Fruit fly (Drosophila melanogaster) whole organism, prepupa: Measurements from ENCODE around the gene CG4168.

Experiments
- Blimp-1 ChIP-seq: fragments of 200-800 bp; sonication (Bioruptor generic); optimal IDR thresholded peaks from 3 replicates; lab custom pipeline; 2017; ENCODE audit warnings: missing biosample characterization, missing genetic modification characterization, mild to moderate bottlenecking, moderate library complexity, missing genetic modification reagents
- CG10631 ChIP-seq: fragments of 200-800 bp; sonication (Bioruptor generic); optimal IDR thresholded peaks from 2 replicates; lab custom pipeline; 2016; ENCODE audit warnings: missing biosample characterization, missing genetic modification characterization
- CG10669 ChIP-seq: fragments of 200-800 bp; sonication (Bioruptor generic); optimal IDR thresholded peaks from 3 replicates; lab custom pipeline; 2018; ENCODE audit warnings: missing biosample characterization, mild to moderate bottlenecking, missing genetic modification characterization, moderate library complexity
- CG11762 ChIP-seq: fragments of 200-800 bp; sonication (Bioruptor generic); optimal IDR thresholded peaks from 3 replicates; lab custom pipeline; 2016; ENCODE audit warnings: missing biosample characterization, missing genetic modification characterization; ENCODE audit not compliant: insufficient read depth
- CG11902 ChIP-seq: fragments of 200-800 bp; sonication (Bioruptor generic); optimal IDR thresholded peaks from 3 replicates; lab custom pipeline; 2016; ENCODE audit warnings: missing biosample characterization, missing genetic modification characterization
- CG16779 ChIP-seq: fragments of 200-800 bp; sonication (Bioruptor generic); optimal IDR thresholded peaks from 3 replicates; lab custom pipeline; 2017; ENCODE audit warnings: missing biosample characterization, mild to moderate bottlenecking, missing genetic modification characterization
- CG32006 ChIP-seq: fragments of 200-800 bp; sonication (Bioruptor generic); optimal IDR thresholded peaks from 3 replicates; lab custom pipeline; 2017; ENCODE audit warnings: missing biosample characterization, mild to moderate bottlenecking, missing genetic modification characterization
- CG34406 ChIP-seq: fragments of 200-800 bp; sonication (Bioruptor generic); optimal IDR thresholded peaks from 3 replicates; lab custom pipeline; 2016; ENCODE audit warnings: missing biosample characterization, missing genetic modification characterization
- CG3919 ChIP-seq: fragments of 200-800 bp; sonication (Bioruptor generic); optimal IDR thresholded peaks from 3 replicates; lab custom pipeline; 2016; ENCODE audit warnings: missing biosample characterization, missing genetic modification characterization
- CG4318 ChIP-seq: fragments of 200-800 bp; sonication (Bioruptor generic); optimal IDR thresholded peaks from 3 replicates; lab custom pipeline; 2017; ENCODE audit warnings: missing biosample characterization, mild to moderate bottlenecking, missing genetic modification characterization
- CG6163 ChIP-seq: fragments of 200-800 bp; sonication (Bioruptor generic); IDR thresholded peaks from 3 replicates; pipeline ENCODE4 v1.3.6; 2022; ENCODE audit warnings: missing biosample characterization, missing genetic modification characterization
- CG6276 ChIP-seq: fragments of 200-800 bp; sonication (Bioruptor generic); optimal IDR thresholded peaks from 2 replicates; lab custom pipeline; 2017; ENCODE audit warnings: missing biosample characterization, mild to moderate bottlenecking, missing genetic modification characterization
- CG6808 ChIP-seq: fragments of 200-800 bp; sonication (Bioruptor generic); optimal IDR thresholded peaks from 3 replicates; lab custom pipeline; 2017; ENCODE audit warnings: missing biosample characterization, missing genetic modification characterization, mild to moderate bottlenecking, moderate library complexity, missing genetic modification reagents
- CG6854 ChIP-seq: fragments of 200-800 bp; sonication (Bioruptor generic); optimal IDR thresholded peaks from 2 replicates; lab custom pipeline; 2017; ENCODE audit warnings: missing biosample characterization, mild to moderate bottlenecking, missing genetic modification characterization
- CG7368 ChIP-seq: fragments of 200-800 bp; sonication (Bioruptor generic); optimal IDR thresholded peaks from 3 replicates; lab custom pipeline; 2016; ENCODE audit warnings: missing biosample characterization, missing genetic modification characterization
- CG8119 ChIP-seq: fragments of 200-800 bp; sonication (Bioruptor generic); IDR thresholded peaks from 3 replicates; pipeline ENCODE4 v1.3.6; 2022; ENCODE audit warnings: missing biosample characterization, missing genetic modification characterization
- CG8632 ChIP-seq: fragments of 200-800 bp; sonication (Bioruptor generic); optimal IDR thresholded peaks from 3 replicates; lab custom pipeline; 2016; ENCODE audit warnings: missing biosample characterization, missing genetic modification characterization
- CG9139 ChIP-seq: fragments of 200-800 bp; sonication (Bioruptor generic); optimal IDR thresholded peaks from 3 replicates; lab custom pipeline; 2017; ENCODE audit warnings: missing biosample characterization, mild to moderate bottlenecking, missing genetic modification characterization
- Eip75B ChIP-seq: fragments of 200-800 bp; sonication (Bioruptor generic); optimal IDR thresholded peaks from 3 replicates; lab custom pipeline; 2016; ENCODE audit warnings: missing biosample characterization, missing genetic modification characterization
- Eip78C ChIP-seq: fragments of 200-800 bp; sonication (Bioruptor generic); peaks from one replicate; lab custom pipeline; 2016; ENCODE audit warnings: missing biosample characterization, missing genetic modification characterization
- Ets21C ChIP-seq: fragments of 200-800 bp; sonication (Bioruptor generic); optimal IDR thresholded peaks from 3 replicates; lab custom pipeline; 2016; ENCODE audit warnings: missing biosample characterization, missing genetic modification characterization
- Ets96B ChIP-seq: fragments of 200-800 bp; optimal IDR thresholded peaks from 2 replicates; lab custom pipeline; 2019; ENCODE audit warnings: missing biosample characterization, mild to moderate bottlenecking, missing genetic modification characterization, moderate library complexity
- Hr4 ChIP-seq: fragments of 200-800 bp; sonication (Bioruptor generic); optimal IDR thresholded peaks from 3 replicates; lab custom pipeline; 2016; ENCODE audit warnings: missing biosample characterization, missing genetic modification characterization
- Lpt ChIP-seq: fragments of 200-800 bp; sonication (Bioruptor generic); optimal IDR thresholded peaks from 3 replicates; lab custom pipeline; 2016; ENCODE audit warnings: missing biosample characterization, missing genetic modification characterization
- Met ChIP-seq: fragments of 200-800 bp; sonication (Bioruptor generic); optimal IDR thresholded peaks from 3 replicates; lab custom pipeline; 2016; ENCODE audit warnings: missing biosample characterization, missing genetic modification characterization
- OdsH ChIP-seq: fragments of 200-800 bp; sonication (Bioruptor generic); optimal IDR thresholded peaks from 3 replicates; lab custom pipeline; 2016; ENCODE audit warnings: missing biosample characterization, missing genetic modification characterization
- Smox ChIP-seq: fragments of 200-800 bp; sonication (Bioruptor generic); optimal IDR thresholded peaks from 3 replicates; lab custom pipeline; 2016; ENCODE audit warnings: missing biosample characterization, missing genetic modification characterization
- Sox102F ChIP-seq: fragments of 200-800 bp; sonication (Bioruptor generic); optimal IDR thresholded peaks from 2 replicates; lab custom pipeline; 2016; ENCODE audit warnings: missing biosample characterization, mild to moderate bottlenecking, missing genetic modification characterization
- Sox14 ChIP-seq: fragments of 200-800 bp; sonication (Bioruptor generic); optimal IDR thresholded peaks from 3 replicates; lab custom pipeline; 2016; ENCODE audit warnings: missing biosample characterization, missing genetic modification characterization
- Sox15 ChIP-seq: fragments of 200-800 bp; sonication (Bioruptor generic); optimal IDR thresholded peaks from 3 replicates; lab custom pipeline; 2016; ENCODE audit warnings: missing biosample characterization, missing genetic modification characterization
- achi ChIP-seq: fragments of 200-800 bp; sonication (Bioruptor generic); optimal IDR thresholded peaks from 3 replicates; lab custom pipeline; 2016; ENCODE audit warnings: missing biosample characterization, missing genetic modification characterization
- cyc ChIP-seq: fragments of 200-800 bp; sonication (Bioruptor generic); optimal IDR thresholded peaks from 3 replicates; lab custom pipeline; 2016; ENCODE audit warnings: missing biosample characterization, missing genetic modification characterization
- dac ChIP-seq: fragments of 200-800 bp; sonication (Bioruptor generic); optimal IDR thresholded peaks from 2 replicates; lab custom pipeline; 2017; ENCODE audit warnings: missing biosample characterization, mild to moderate bottlenecking, missing genetic modification characterization
- esn ChIP-seq: fragments of 200-800 bp; sonication (Bioruptor generic); optimal IDR thresholded peaks from 2 replicates; lab custom pipeline; 2016; ENCODE audit warnings: missing biosample characterization, mild to moderate bottlenecking, missing genetic modification characterization, moderate library complexity
- fd59A ChIP-seq: fragments of 200-800 bp; sonication (Bioruptor generic); optimal IDR thresholded peaks from 2 replicates; lab custom pipeline; 2017; ENCODE audit warnings: missing biosample characterization, mild to moderate bottlenecking, missing genetic modification characterization, missing genetic modification reagents
- fkh ChIP-seq: fragments of 200-800 bp; sonication (Bioruptor generic); optimal IDR thresholded peaks from 3 replicates; lab custom pipeline; 2017; ENCODE audit warnings: missing biosample characterization, mild to moderate bottlenecking, missing genetic modification characterization, moderate library complexity
- lz ChIP-seq: fragments of 200-800 bp; sonication (Bioruptor generic); optimal IDR thresholded peaks from 3 replicates; lab custom pipeline; 2016; ENCODE audit warnings: missing biosample characterization, missing genetic modification characterization
- pdm3 ChIP-seq: fragments of 200-800 bp; sonication (Bioruptor generic); optimal IDR thresholded peaks from 3 replicates; lab custom pipeline; 2016; ENCODE audit warnings: missing biosample characterization, missing genetic modification characterization
- salr ChIP-seq, 2 experiments: fragments of 200-800 bp; sonication (Bioruptor generic); optimal IDR thresholded peaks; 3 replicates each; lab custom pipeline; 2016 to 2018; ENCODE audit warnings: missing biosample characterization in 2 of 2, missing genetic modification characterization in 2 of 2, mild to moderate bottlenecking in 1 of 2
- spab ChIP-seq: fragments of 200-800 bp; sonication (Bioruptor generic); optimal IDR thresholded peaks from 2 replicates; lab custom pipeline; 2017; ENCODE audit warnings: missing biosample characterization, mild to moderate bottlenecking, missing genetic modification characterization, missing genetic modification reagents
- ss ChIP-seq, 2 experiments: fragments of 200-800 bp; sonication (Bioruptor generic); optimal IDR thresholded peaks; 2 replicates in 1 of 2; 3 replicates in 1 of 2; lab custom pipeline; 2017 to 2018; ENCODE audit warnings: mild to moderate bottlenecking in 2 of 2, missing biosample characterization in 2 of 2, missing genetic modification characterization in 2 of 2, moderate library complexity in 1 of 2
- svp ChIP-seq: fragments of 200-800 bp; sonication (Bioruptor generic); peaks from one replicate; lab custom pipeline; 2016; ENCODE audit warnings: missing biosample characterization, missing genetic modification characterization
- topi ChIP-seq: fragments of 200-800 bp; sonication (Bioruptor generic); optimal IDR thresholded peaks from 3 replicates; lab custom pipeline; 2016; ENCODE audit warnings: missing biosample characterization, missing genetic modification characterization

Gene CG4168

dm6 chr2L:15200409-15200808 is at the start of gene CG4168:
CG4168 (minus strand) TSS chr2L:15200459.
- peak; percentile 22 for TF ChIP-seq svp (GFP tag; lab: Kevin White, UChicago)
- TF ChIP-seq Ets21C (GFP tag; lab: Kevin White, UChicago): no peak

dm6 chr2L:15249682-15250081 is 49.4 kb upstream of the CG4168 start:
- TF ChIP-seq Eip78C (GFP tag; lab: Kevin White, UChicago) (peak; percentile 36), CG10669 (no peak), CG6276 (GFP tag; lab: Kevin White, UChicago) (no peak)
- TF ChIP-seq, all 60 proteins: peak for 1

- TF ChIP-seq spab (GFP tag; lab: Kevin White, UChicago): no peak
- TF ChIP-seq Blimp-1 (GFP tag; lab: Kevin White, UChicago): no peak
- TF ChIP-seq CG11902 (GFP tag; lab: Kevin White, UChicago): no peak
- no peak for TF ChIP-seq CG4318 (GFP tag; lab: Kevin White, UChicago)
- TF ChIP-seq Sox14 (GFP tag; lab: Kevin White, UChicago): no peak
- TF ChIP-seq Met: no peak
- TF ChIP-seq CG11762: no peak
- TF ChIP-seq CG6276 (GFP tag; lab: Kevin White, UChicago): no peak
Measured at dm6 chr2L:15249006-15249513, 48.8 kb upstream of the CG4168 start.

dm6 chr2L:15248163-15249005 is 48.1 kb upstream of the CG4168 start, which contains the start of gene dao:
dao (plus strand) TSS chr2L:15248879.
- TF ChIP-seq CG6276 (GFP tag; lab: Kevin White, UChicago) (no peak), CG7368 (GFP tag; lab: Kevin White, UChicago) (no peak), Ets21C (GFP tag; lab: Kevin White, UChicago) (no peak), CG11902 (GFP tag; lab: Kevin White, UChicago) (peak; percentile 3), CG9139 (GFP tag; lab: Kevin White, UChicago) (no peak), CG4318 (GFP tag; lab: Kevin White, UChicago) (no peak), CG8632 (no peak), achi (GFP tag; lab: Kevin White, UChicago) (no peak), cyc (peak; percentile 18), Smox (no peak), CG10631 (GFP tag; lab: Kevin White, UChicago) (peak; percentile 40), dac (GFP tag; lab: Kevin White, UChicago) (no peak), CG16779 (tag; lab: Kevin White, UChicago) (no peak), fkh (GFP tag; lab: Kevin White, UChicago) (no peak), Eip78C (GFP tag; lab: Kevin White, UChicago) (peak; percentile 65), CG10669 (no peak), CG6854 (GFP tag; lab: Kevin White, UChicago) (no peak), fd59A (GFP tag; lab: Kevin White, UChicago) (no peak), lz (GFP tag; lab: Kevin White, UChicago) (peak; percentile 15), pdm3 (GFP tag; lab: Kevin White, UChicago) (peak; percentile 32), CG8119 (GFP tag; lab: Robert Waterston, UW) (no peak), esn (peak; percentile 7), ss (GFP tag; optimal IDR thresholded peaks at IDR 0.05; lab: Kevin White, UChicago) (no peak), CG6808 (GFP tag; lab: Kevin White, UChicago) (no peak), Sox15 (GFP tag; lab: Kevin White, UChicago) (no peak), CG3919 (GFP tag; lab: Kevin White, UChicago) (no peak), topi (GFP tag; lab: Kevin White, UChicago) (no peak), Eip75B (no peak), Ets96B (tag; lab: Kevin White, UChicago) (no peak), Blimp-1 (GFP tag; lab: Kevin White, UChicago) (no peak), CG6163 (GFP tag; lab: Robert Waterston, UW) (no peak), CG32006 (peak; percentile 36), Lpt (GFP tag; lab: Kevin White, UChicago) (no peak), salr (GFP tag; optimal IDR thresholded peaks at IDR 0.05; lab: Kevin White, UChicago) (no peak), Sox102F (no peak), Hr4 (GFP tag; lab: Kevin White, UChicago) (peak; percentile 26), OdsH (GFP tag; lab: Kevin White, UChicago) (peak; percentile 19), Sox14 (GFP tag; lab: Kevin White, UChicago) (no peak), CG34406 (GFP tag; lab: Kevin White, UChicago) (no peak)
